Fruit fly (Drosophila melanogaster) whole organism, embryonic: ENCODE measurements around the gene Pcmt.
A peak's percentile ranks its signal among the peaks of the same experiment; 100 is the strongest.

Source experiments
- CG12299 ChIP-seq: fragments of 200-800 bp; sonication (Bioruptor generic); optimal IDR thresholded peaks from 2 replicates; lab custom pipeline; 2018; ENCODE audit warnings: missing biosample characterization, mild to moderate bottlenecking, missing genetic modification characterization
- CG1233 ChIP-seq: fragments of 200-800 bp; sonication (Bioruptor generic); optimal IDR thresholded peaks from 4 replicates; lab custom pipeline; 2018; ENCODE audit warnings: missing biosample characterization, mild to moderate bottlenecking, missing genetic modification characterization
- CG12744 ChIP-seq: fragments of 200-800 bp; sonication (Bioruptor generic); optimal IDR thresholded peaks from 2 replicates; lab custom pipeline; 2016; ENCODE audit warnings: missing biosample characterization, missing genetic modification characterization
- CG13424 ChIP-seq: fragments of 200-800 bp; sonication (Bioruptor generic); optimal IDR thresholded peaks from 2 replicates; lab custom pipeline; 2019; ENCODE audit warnings: missing biosample characterization, mild to moderate bottlenecking, missing genetic modification characterization, moderate library complexity
- CG13894 ChIP-seq: fragments of 200-800 bp; sonication (Bioruptor generic); optimal IDR thresholded peaks from 3 replicates; lab custom pipeline; 2018; ENCODE audit warnings: missing biosample characterization, mild to moderate bottlenecking, missing genetic modification characterization, moderate library complexity
- CG15269 ChIP-seq: fragments of 200-800 bp; sonication (Bioruptor generic); optimal IDR thresholded peaks from 2 replicates; lab custom pipeline; 2018; ENCODE audit warnings: missing biosample characterization, mild to moderate bottlenecking, missing genetic modification characterization, moderate library complexity
- CG15696 ChIP-seq: fragments of 200-800 bp; sonication (Bioruptor generic); optimal IDR thresholded peaks from 2 replicates; lab custom pipeline; 2019; ENCODE audit warnings: missing biosample characterization, mild to moderate bottlenecking, missing genetic modification characterization, moderate library complexity
- CG1647 ChIP-seq: fragments of 200-800 bp; sonication (Bioruptor generic); optimal IDR thresholded peaks from 3 replicates; lab custom pipeline; 2016; ENCODE audit warnings: missing biosample characterization, missing genetic modification characterization
- CG18619 ChIP-seq: fragments of 200-800 bp; sonication (Bioruptor generic); optimal IDR thresholded peaks from 3 replicates; lab custom pipeline; 2017; ENCODE audit warnings: missing biosample characterization, mild to moderate bottlenecking, missing genetic modification characterization
- CG30403 ChIP-seq: fragments of 200-800 bp; sonication (Bioruptor generic); optimal IDR thresholded peaks from 3 replicates; lab custom pipeline; 2016; ENCODE audit warnings: missing biosample characterization, missing genetic modification characterization
- CG30431 ChIP-seq: fragments of 200-800 bp; sonication (Bioruptor generic); optimal IDR thresholded peaks from 2 replicates; lab custom pipeline; 2017; ENCODE audit warnings: missing biosample characterization, missing genetic modification characterization
- CG31441 ChIP-seq: fragments of 200-800 bp; sonication (Bioruptor generic); IDR thresholded peaks from 2 replicates; pipeline ENCODE4 v1.3.6; 2022; ENCODE audit warnings: missing biosample characterization, missing genetic modification characterization
- CG34422 ChIP-seq: fragments of 200-800 bp; sonication (Bioruptor generic); IDR thresholded peaks from 3 replicates; pipeline ENCODE4 v1.3.6; 2022; ENCODE audit warnings: missing biosample characterization, missing genetic modification characterization
- CG43689 ChIP-seq: fragments of 200-800 bp; sonication (Bioruptor generic); IDR thresholded peaks from 2 replicates; pipeline ENCODE4 v1.3.6; 2022; ENCODE audit warnings: missing biosample characterization, missing genetic modification characterization
- CG6272 ChIP-seq: fragments of 200-800 bp; sonication (Bioruptor generic); IDR thresholded peaks from 2 replicates; pipeline ENCODE4 v1.3.6; 2022; ENCODE audit warnings: missing biosample characterization, missing genetic modification characterization
- CG6683 ChIP-seq: fragments of 200-800 bp; sonication (Bioruptor generic); optimal IDR thresholded peaks from 2 replicates; lab custom pipeline; 2017; ENCODE audit warnings: missing biosample characterization, mild to moderate bottlenecking, missing genetic modification characterization, missing genetic modification reagents
- CG7745 ChIP-seq: fragments of 200-800 bp; sonication (Bioruptor generic); optimal IDR thresholded peaks from 2 replicates; lab custom pipeline; 2018; ENCODE audit warnings: missing biosample characterization, mild to moderate bottlenecking, missing genetic modification characterization, moderate library complexity
- CG8089 ChIP-seq: fragments of 200-800 bp; sonication (Bioruptor generic); optimal IDR thresholded peaks from 3 replicates; lab custom pipeline; 2016; ENCODE audit warnings: missing biosample characterization, missing genetic modification characterization
- CG9437 ChIP-seq: fragments of 200-800 bp; sonication (Bioruptor generic); optimal IDR thresholded peaks from 2 replicates; lab custom pipeline; 2018; ENCODE audit warnings: missing biosample characterization, mild to moderate bottlenecking, missing genetic modification characterization
- CG9797 ChIP-seq: fragments of 200-800 bp; sonication (Bioruptor generic); optimal IDR thresholded peaks from 3 replicates; lab custom pipeline; 2018; ENCODE audit warnings: missing biosample characterization, mild to moderate bottlenecking, missing genetic modification characterization
- CrebB ChIP-seq: fragments of 200-800 bp; sonication (Bioruptor generic); optimal IDR thresholded peaks from 3 replicates; lab custom pipeline; 2018; ENCODE audit warnings: missing biosample characterization, mild to moderate bottlenecking, missing genetic modification characterization
- Doc3 ChIP-seq: fragments of 200-800 bp; sonication (Bioruptor generic); IDR thresholded peaks from 3 replicates; pipeline ENCODE4 v1.3.6; 2022; ENCODE audit warnings: missing biosample characterization, missing genetic modification characterization; ENCODE audit not compliant: partially characterized antibody
- HLH3B ChIP-seq: fragments of 200-800 bp; sonication (Bioruptor generic); IDR thresholded peaks from 2 replicates; pipeline ENCODE4 v1.3.6; 2022; ENCODE audit warnings: missing biosample characterization, missing genetic modification characterization
- HLH4C ChIP-seq: fragments of 200-800 bp; sonication (Bioruptor generic); IDR thresholded peaks from 3 replicates; pipeline ENCODE4 v1.3.6; 2022; ENCODE audit warnings: missing biosample characterization, missing genetic modification characterization; ENCODE audit not compliant: partially characterized antibody
- HLHmδ ChIP-seq: fragments of 200-800 bp; sonication (Bioruptor generic); optimal IDR thresholded peaks from 2 replicates; lab custom pipeline; 2018; ENCODE audit warnings: missing biosample characterization, mild to moderate bottlenecking, missing genetic modification characterization, moderate library complexity
- HmgZ ChIP-seq: fragments of 200-800 bp; sonication (Bioruptor generic); optimal IDR thresholded peaks from 2 replicates; lab custom pipeline; 2018; ENCODE audit warnings: missing biosample characterization, mild to moderate bottlenecking, missing genetic modification characterization
- Kr ChIP-seq: fragments of 200-800 bp; sonication (Bioruptor generic); optimal IDR thresholded peaks from 2 replicates; lab custom pipeline; 2017; ENCODE audit warnings: missing biosample characterization, mild to moderate bottlenecking, missing genetic modification characterization
- Myb ChIP-seq: fragments of 200-800 bp; sonication (Bioruptor generic); optimal IDR thresholded peaks from 2 replicates; lab custom pipeline; 2016; ENCODE audit warnings: missing biosample characterization, missing genetic modification characterization
- NFAT ChIP-seq: fragments of 200-800 bp; sonication (Bioruptor generic); IDR thresholded peaks from 2 replicates; pipeline ENCODE4 v1.3.6; 2022; ENCODE audit warnings: missing biosample characterization, missing genetic modification characterization
- Nf-YA ChIP-seq: fragments of 200-800 bp; sonication (Bioruptor generic); IDR thresholded peaks from 2 replicates; pipeline ENCODE4 v1.3.6; 2022; ENCODE audit warnings: missing biosample characterization, missing genetic modification characterization
- Xbp1 ChIP-seq: fragments of 200-800 bp; sonication (Bioruptor generic); optimal IDR thresholded peaks from 3 replicates; lab custom pipeline; 2016; ENCODE audit warnings: missing biosample characterization, mild to moderate bottlenecking, missing genetic modification characterization
- bsh ChIP-seq, 2 experiments: fragments of 200-800 bp; sonication (Bioruptor generic); optimal IDR thresholded peaks; 2 replicates each; lab custom pipeline; 2017 to 2018; ENCODE audit warnings: mild to moderate bottlenecking in 2 of 2, missing biosample characterization in 2 of 2, missing genetic modification characterization in 2 of 2, moderate library complexity in 1 of 2
- caup ChIP-seq: fragments of 200-800 bp; sonication (Bioruptor generic); optimal IDR thresholded peaks from 3 replicates; lab custom pipeline; 2017; ENCODE audit warnings: missing biosample characterization, mild to moderate bottlenecking, missing genetic modification characterization, moderate library complexity; ENCODE audit not compliant: severe bottlenecking
- chm ChIP-seq: fragments of 200-800 bp; sonication (Bioruptor generic); IDR thresholded peaks from 2 replicates; pipeline ENCODE4 v1.3.6; 2022; ENCODE audit warnings: missing biosample characterization, missing genetic modification characterization
- dati ChIP-seq: fragments of 200-800 bp; sonication (Bioruptor generic); IDR thresholded peaks from 2 replicates; pipeline ENCODE4 v1.3.6; 2022; ENCODE audit warnings: missing biosample characterization, missing genetic modification characterization
- dimm ChIP-seq: fragments of 200-800 bp; sonication (Bioruptor generic); IDR thresholded peaks from 2 replicates; pipeline ENCODE4 v1.3.6; 2022; ENCODE audit warnings: missing biosample characterization, missing genetic modification characterization
- eyg ChIP-seq: fragments of 200-800 bp; sonication (Bioruptor generic); optimal IDR thresholded peaks from 3 replicates; lab custom pipeline; 2016; ENCODE audit warnings: missing biosample characterization, missing genetic modification characterization
- fu2 ChIP-seq: fragments of 200-800 bp; sonication (Bioruptor generic); optimal IDR thresholded peaks from 2 replicates; lab custom pipeline; 2016; ENCODE audit warnings: missing biosample characterization, missing genetic modification characterization
- gcm ChIP-seq: fragments of 200-800 bp; sonication (Bioruptor generic); optimal IDR thresholded peaks from 2 replicates; lab custom pipeline; 2019; ENCODE audit warnings: missing biosample characterization, mild to moderate bottlenecking, missing genetic modification characterization, moderate library complexity
- h ChIP-seq: fragments of >200 bp; optimal IDR thresholded peaks from 2 replicates; lab custom pipeline; 2017
- nerfin-2 ChIP-seq: fragments of 200-800 bp; sonication (Bioruptor generic); IDR thresholded peaks from 2 replicates; pipeline ENCODE4 v1.3.6; 2022; ENCODE audit warnings: missing biosample characterization, missing genetic modification characterization; ENCODE audit not compliant: partially characterized antibody
- otp ChIP-seq: fragments of 200-800 bp; sonication (Bioruptor generic); IDR thresholded peaks from 3 replicates; pipeline ENCODE4, ENCODE4 v1.3.6; 2022; ENCODE audit warnings: missing biosample characterization, missing genetic modification characterization
- pho ChIP-seq: fragments of 200-800 bp; sonication (Bioruptor generic); optimal IDR thresholded peaks from 2 replicates; lab custom pipeline; 2016; ENCODE audit warnings: missing biosample characterization, missing genetic modification characterization
- repo ChIP-seq: fragments of 200-800 bp; sonication (Bioruptor generic); optimal IDR thresholded peaks from 2 replicates; lab custom pipeline; 2016; ENCODE audit warnings: missing biosample characterization, missing genetic modification characterization
- shn ChIP-seq: fragments of 200-800 bp; sonication (Bioruptor generic); optimal IDR thresholded peaks from 3 replicates; lab custom pipeline; 2016; ENCODE audit warnings: missing biosample characterization, missing genetic modification characterization
- slbo ChIP-seq: fragments of 200-800 bp; sonication (Bioruptor generic); IDR thresholded peaks from 2 replicates; pipeline ENCODE4 v1.3.6; 2022; ENCODE audit warnings: missing biosample characterization, missing genetic modification characterization
- tin ChIP-seq: fragments of 200-800 bp; sonication (Bioruptor generic); optimal IDR thresholded peaks from 3 replicates; lab custom pipeline; 2016; ENCODE audit warnings: missing biosample characterization, missing genetic modification characterization
- trem ChIP-seq: fragments of 200-800 bp; optimal IDR thresholded peaks from 3 replicates; lab custom pipeline; 2019; ENCODE audit warnings: missing biosample characterization, mild to moderate bottlenecking, missing genetic modification characterization, moderate library complexity
- vfl ChIP-seq: fragments of 200-800 bp; sonication (Bioruptor generic); optimal IDR thresholded peaks from 2 replicates; lab custom pipeline; 2016; ENCODE audit warnings: missing biosample characterization, missing genetic modification characterization
- vnd ChIP-seq: fragments of 200-800 bp; sonication (Bioruptor generic); IDR thresholded peaks from 3 replicates; pipeline ENCODE4 v1.3.6; 2022; ENCODE audit warnings: missing biosample characterization, missing genetic modification characterization; ENCODE audit not compliant: partially characterized antibody
- zf30C ChIP-seq: fragments of 200-800 bp; sonication (Bioruptor generic); optimal IDR thresholded peaks from 3 replicates; lab custom pipeline; 2018; ENCODE audit warnings: missing biosample characterization, mild to moderate bottlenecking, missing genetic modification characterization

The Pcmt gene

DNA sequence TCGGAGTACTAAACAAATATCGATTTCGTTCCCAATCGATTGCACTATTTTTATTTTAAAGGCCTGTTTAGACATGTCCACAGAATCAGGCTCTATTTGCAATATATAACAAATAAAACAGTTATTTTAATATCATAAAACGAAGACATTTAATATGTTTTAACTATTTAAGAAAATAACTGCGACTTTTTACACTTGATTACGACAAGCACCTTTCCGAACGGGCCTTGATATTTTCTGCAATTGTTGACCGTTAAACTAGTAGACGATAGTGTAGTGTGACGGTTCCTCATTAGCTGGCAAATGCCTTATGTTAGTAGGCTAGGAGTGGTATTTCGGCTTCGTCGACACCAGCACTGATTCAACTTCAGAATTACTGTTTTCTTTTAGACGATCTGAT, 14.5 kb upstream of the Pcmt start, which contains the start of the genes CG2931 and Rheb (continued):
- TF ChIP-seq NFAT (no peak), HLH3B (GFP tag; lab: Robert Waterston, UW) (0 out of 2 replicates have a peak, but pooled peaks have one; percentile 35), shn (GFP tag; lab: Kevin White, UChicago) (no peak), dimm (GFP tag; lab: Robert Waterston, UW) (no peak), CG1647 (GFP tag; lab: Kevin White, UChicago) (peak; percentile 63), CG13894 (tag; lab: Kevin White, UChicago) (peak; percentile 63), nerfin-2 (GFP tag; lab: Robert Waterston, UW) (0 out of 2 replicates have a peak, but pooled peaks have one; percentile 30), Kr (no peak), HLHmδ (GFP tag; lab: Kevin White, UChicago) (no peak), vnd (GFP tag; lab: Robert Waterston, UW) (peak; percentile 74), CG8089 (GFP tag; lab: Kevin White, UChicago) (peak; percentile 4), CG9437 (GFP tag; lab: Kevin White, UChicago) (peak; percentile 5), CG1233 (GFP tag; lab: Kevin White, UChicago) (no peak), HmgZ (tag; lab: Kevin White, UChicago) (peak; percentile 72), CrebB (tag; lab: Kevin White, UChicago) (peak; percentile 14), CG13424 (tag; lab: Kevin White, UChicago) (peak; percentile 75), CG7745 (tag; lab: Kevin White, UChicago) (no peak), Myb (peak; percentile 92), trem (peak; percentile 89), vfl (GFP tag; lab: Kevin White, UChicago) (peak; percentile 42), zf30C (GFP tag; lab: Kevin White, UChicago) (no peak), chm (0 out of 2 replicates have a peak, but pooled peaks have one; percentile 12), bsh (GFP tag; optimal IDR thresholded peaks at IDR 0.05; lab: Kevin White, UChicago) (peak in 1 of 2 experiments; percentile 70), CG31441 (peak; percentile 61), gcm (GFP tag; lab: Kevin White, UChicago) (peak; percentile 46), CG12744 (peak; percentile 42), Nf-YA (GFP tag; lab: Robert Waterston, UW) (no peak), CG30431 (no peak), pho (GFP tag; lab: Kevin White, UChicago) (peak; percentile 43), repo (GFP tag; lab: Kevin White, UChicago) (no peak), dati (GFP tag; lab: Robert Waterston, UW) (no peak), h (no peak), fu2 (GFP tag; lab: Kevin White, UChicago) (peak; percentile 26), CG6272 (GFP tag; lab: Robert Waterston, UW) (peak; percentile 68), CG15269 (tag; lab: Kevin White, UChicago) (peak; percentile 68), tin (GFP tag; lab: Kevin White, UChicago) (peak; percentile 67), CG6683 (peak; percentile 8), CG12299 (tag; lab: Kevin White, UChicago) (peak; percentile 41), CG34422 (GFP tag; lab: Robert Waterston, UW) (peak; percentile 35; the same call in 1 of the 3 replicates), Doc3 (GFP tag; lab: Robert Waterston, UW) (peak; percentile 79), Xbp1 (peak; percentile 77), caup (GFP tag; lab: Kevin White, UChicago) (no peak), CG15696 (tag; lab: Kevin White, UChicago) (peak; percentile 53), HLH4C (peak; percentile 65), slbo (GFP tag; lab: Robert Waterston, UW) (peak; percentile 81), otp (GFP tag; lab: Robert Waterston, UW) (no peak), CG9797 (GFP tag; lab: Kevin White, UChicago) (peak; percentile 92), CG18619 (peak; percentile 12), eyg (no peak), CG43689 (GFP tag; lab: Robert Waterston, UW) (no peak), CG30403 (GFP tag; lab: Kevin White, UChicago) (peak; percentile 84)
